Worm (Caenorhabditis elegans) whole organism, late embryonic: ENCODE data around the gene F12A10.9.
"Not testable (repeated sequence)": the region's sequence is repeated elsewhere in the genome, so short reads cannot be mapped to it uniquely, and the experiment has no call there.

ENCODE experiments used
- C38D4.7 ChIP-seq: fragments of 200-800 bp; sonication (Bioruptor generic); optimal IDR thresholded peaks from 2 replicates; lab custom pipeline; 2018; ENCODE audit warnings: mild to moderate bottlenecking, missing genetic modification characterization, moderate library complexity, missing compliant biosample characterization
- F13H6.1 ChIP-seq: sonication (generic microtip); optimal IDR thresholded peaks from 2 replicates; lab custom pipeline; 2016; ENCODE audit warnings: missing genetic modification characterization, missing compliant biosample characterization
- K02D7.2 ChIP-seq: sonication (generic microtip); optimal IDR thresholded peaks from 2 replicates; lab custom pipeline; 2017; ENCODE audit warnings: mild to moderate bottlenecking, missing genetic modification characterization, missing compliant biosample characterization
- T23F11.4 ChIP-seq: fragments of 200-800 bp; sonication (Bioruptor generic); optimal IDR thresholded peaks from 2 replicates; lab custom pipeline; 2018; ENCODE audit warnings: mild to moderate bottlenecking, missing genetic modification characterization, missing compliant biosample characterization
- Y22D7AL.16 ChIP-seq: sonication (generic microtip); optimal IDR thresholded peaks from 2 replicates; lab custom pipeline; 2016; ENCODE audit warnings: missing genetic modification characterization, missing compliant biosample characterization
- ama-1 ChIP-seq: fragments of 150-350 bp; optimal IDR thresholded peaks from 2 replicates; lab custom pipeline; 2014
- ceh-14 ChIP-seq: sonication (generic microtip); optimal IDR thresholded peaks from 2 replicates; lab custom pipeline; 2016; ENCODE audit warnings: missing genotype, missing genetic modification characterization, missing compliant biosample characterization
- ceh-22 ChIP-seq: sonication (generic microtip); optimal IDR thresholded peaks from 2 replicates; lab custom pipeline; 2017; ENCODE audit warnings: missing biosample characterization, missing genetic modification characterization
- ceh-24 ChIP-seq: sonication (generic microtip); optimal IDR thresholded peaks from 2 replicates; lab custom pipeline; 2016; ENCODE audit warnings: mild to moderate bottlenecking, missing genetic modification characterization, missing compliant biosample characterization
- ceh-34 ChIP-seq: sonication (generic microtip); optimal IDR thresholded peaks from 2 replicates; lab custom pipeline; 2016; ENCODE audit warnings: mild to moderate bottlenecking, missing genetic modification characterization, missing compliant biosample characterization
- ceh-45 ChIP-seq: fragments of 200-800 bp; sonication (Bioruptor generic); IDR thresholded peaks from 2 replicates; pipeline ENCODE4 v1.3.6; 2022; ENCODE audit warnings: missing genetic modification reagents, missing genetic modification characterization, missing compliant biosample characterization
- ceh-6 ChIP-seq: fragments of 200-800 bp; sonication (Bioruptor generic); optimal IDR thresholded peaks from 2 replicates; lab custom pipeline; 2018; ENCODE audit warnings: mild to moderate bottlenecking, missing genetic modification characterization, missing compliant biosample characterization
- ceh-9 ChIP-seq: sonication (generic microtip); optimal IDR thresholded peaks from 2 replicates; lab custom pipeline; 2016; ENCODE audit warnings: mild to moderate bottlenecking, missing genetic modification characterization, inconsistent platforms, missing compliant biosample characterization
- dmd-4 ChIP-seq: sonication (generic microtip); optimal IDR thresholded peaks from 2 replicates; lab custom pipeline; 2016; ENCODE audit warnings: borderline replicate concordance, missing genetic modification characterization, missing compliant biosample characterization
- dve-1 ChIP-seq: sonication (generic microtip); optimal IDR thresholded peaks from 2 replicates; lab custom pipeline; 2017; ENCODE audit warnings: antibody characterized with exemption, mild to moderate bottlenecking, missing genetic modification characterization, missing compliant biosample characterization
- fax-1 ChIP-seq: sonication (generic microtip); optimal IDR thresholded peaks from 2 replicates; lab custom pipeline; 2016; ENCODE audit warnings: missing genotype, missing genetic modification characterization, missing compliant biosample characterization
- fkh-10 ChIP-seq: fragments of 150-350 bp; optimal IDR thresholded peaks from 2 replicates; lab custom pipeline; 2014; ENCODE audit warnings: missing biosample characterization, missing genetic modification reagents, missing genetic modification characterization
- fkh-6 ChIP-seq: sonication (generic microtip); optimal IDR thresholded peaks from 2 replicates; lab custom pipeline; 2016; ENCODE audit warnings: missing genetic modification characterization, missing compliant biosample characterization
- hlh-13 ChIP-seq: fragments of 200-800 bp; sonication (Bioruptor generic); optimal IDR thresholded peaks from 2 replicates; lab custom pipeline; 2018; ENCODE audit warnings: mild to moderate bottlenecking, missing genetic modification characterization, missing compliant biosample characterization
- hlh-30 ChIP-seq: sonication (generic microtip); optimal IDR thresholded peaks from 2 replicates; lab custom pipeline; 2017; ENCODE audit warnings: antibody characterized with exemption, missing genetic modification characterization, missing compliant biosample characterization; ENCODE audit not compliant: insufficient read depth
- hlh-6 ChIP-seq: sonication (generic microtip); optimal IDR thresholded peaks from 2 replicates; lab custom pipeline; 2016; ENCODE audit warnings: missing genotype, missing genetic modification characterization, missing compliant biosample characterization
- lim-6 ChIP-seq: sonication (generic microtip); optimal IDR thresholded peaks from 2 replicates; lab custom pipeline; 2016; ENCODE audit warnings: missing genetic modification characterization, missing compliant biosample characterization
- mec-3 ChIP-seq: sonication (generic microtip); optimal IDR thresholded peaks from 2 replicates; lab custom pipeline; 2016; ENCODE audit warnings: borderline replicate concordance, missing genetic modification characterization, missing compliant biosample characterization
- nfya-1 ChIP-seq: sonication (generic microtip); optimal IDR thresholded peaks from 2 replicates; lab custom pipeline; 2017; ENCODE audit warnings: missing genetic modification characterization, mild to moderate bottlenecking, missing compliant biosample characterization, antibody characterized with exemption, moderate library complexity
- nhr-232 ChIP-seq: sonication (generic microtip); optimal IDR thresholded peaks from 2 replicates; lab custom pipeline; 2016; ENCODE audit warnings: missing genetic modification characterization, missing compliant biosample characterization
- odd-2 ChIP-seq: sonication (generic microtip); optimal IDR thresholded peaks from 2 replicates; lab custom pipeline; 2017; ENCODE audit warnings: antibody characterized with exemption, mild to moderate bottlenecking, missing genetic modification characterization, missing compliant biosample characterization
- pat-9 ChIP-seq: fragments of 200-800 bp; sonication (Bioruptor generic); optimal IDR thresholded peaks from 2 replicates; lab custom pipeline; 2018; ENCODE audit warnings: mild to moderate bottlenecking, missing genetic modification characterization, moderate library complexity, missing compliant biosample characterization
- pax-1 ChIP-seq: fragments of 150-350 bp; optimal IDR thresholded peaks from 2 replicates; lab custom pipeline; 2014; ENCODE audit warnings: missing biosample characterization, missing genetic modification characterization
- pha-4 ChIP-seq: fragments of 150-350 bp; optimal IDR thresholded peaks from 2 replicates; lab custom pipeline; 2018; ENCODE audit warnings: missing biosample characterization, missing genetic modification reagents, missing genetic modification characterization
- pros-1 ChIP-seq: fragments of 150-350 bp; optimal IDR thresholded peaks from 2 replicates; lab custom pipeline; 2014; ENCODE audit warnings: missing biosample characterization, missing genetic modification reagents, missing genetic modification characterization
- ref-2 ChIP-seq: sonication (generic microtip); optimal IDR thresholded peaks from 2 replicates; lab custom pipeline; 2016; ENCODE audit warnings: missing genetic modification characterization, missing compliant biosample characterization
- tbx-2 ChIP-seq: sonication (generic microtip); optimal IDR thresholded peaks from 2 replicates; lab custom pipeline; 2016; ENCODE audit warnings: missing genetic modification characterization, missing compliant biosample characterization
- tbx-7 ChIP-seq: sonication (generic microtip); optimal IDR thresholded peaks from 2 replicates; lab custom pipeline; 2016; ENCODE audit warnings: missing genotype, missing genetic modification characterization, missing compliant biosample characterization
- ttx-3 ChIP-seq: sonication (generic microtip); optimal IDR thresholded peaks from 2 replicates; lab custom pipeline; 2016; ENCODE audit warnings: missing genetic modification reagents, missing genetic modification characterization, missing compliant biosample characterization
- unc-3 ChIP-seq, 2 experiments: fragments of 200-800 bp in 1 of 2; sonication (Bioruptor generic) in 1 of 2; sonication (generic microtip) in 1 of 2; conservative IDR thresholded peaks in 1 of 2; optimal IDR thresholded peaks in 1 of 2; 2 replicates each; pipeline versions ENCODE4 v1.3.6 to Lab custom; 2016 to 2022; ENCODE audit warnings: missing compliant biosample characterization in 2 of 2, missing genetic modification characterization in 2 of 2, missing genetic modification reagents in 1 of 2
- zip-5 ChIP-seq: sonication (generic microtip); optimal IDR thresholded peaks from 2 replicates; lab custom pipeline; 2016; ENCODE audit warnings: missing genetic modification characterization, missing compliant biosample characterization

F12A10.9 gene

DNA sequence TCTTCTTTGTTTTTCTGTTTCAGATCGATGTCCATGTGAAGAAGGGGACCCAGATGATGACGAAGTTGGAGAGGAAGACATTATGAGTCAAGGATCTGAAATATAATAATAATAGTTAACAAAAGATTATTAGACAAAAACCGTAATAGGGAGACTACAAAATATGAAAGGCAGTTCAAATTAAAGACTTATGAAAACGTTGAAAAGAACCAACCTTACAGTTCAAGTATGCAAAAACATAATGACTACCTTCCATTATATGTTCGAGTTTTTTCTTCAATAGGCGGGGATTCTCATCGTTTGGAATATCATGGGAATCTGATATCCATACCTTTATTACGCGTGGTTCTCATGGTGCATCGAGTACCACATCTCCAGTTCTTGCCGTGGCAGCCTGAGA is 35.2 kb downstream of the F12A10.9 start, which contains the start of gene hlh-26:
Gene hlh-26, minus strand, starts transcription at position 101 of the 400 bp plus-strand sequence.
- TF ChIP-seq fkh-6 (tag; lab: Kevin White, UChicago) (no peak), odd-2 (no peak), nhr-232 (tag; lab: Kevin White, UChicago) (no peak), fkh-10 (no peak), lim-6 (no peak), ceh-34 (tag; lab: Kevin White, UChicago) (no peak)

- not testable (repeated sequence) for TF ChIP-seq ceh-24 (tag; lab: Kevin White, UChicago); tbx-2 (tag; lab: Kevin White, UChicago); nfya-1
These were observed 36.5 kb downstream of the F12A10.9 start, which contains the start of gene hlh-25 for ce11 chrII:5534939-5535338. TSS of gene hlh-25 (plus strand) at chrII:5535239.

DNA sequence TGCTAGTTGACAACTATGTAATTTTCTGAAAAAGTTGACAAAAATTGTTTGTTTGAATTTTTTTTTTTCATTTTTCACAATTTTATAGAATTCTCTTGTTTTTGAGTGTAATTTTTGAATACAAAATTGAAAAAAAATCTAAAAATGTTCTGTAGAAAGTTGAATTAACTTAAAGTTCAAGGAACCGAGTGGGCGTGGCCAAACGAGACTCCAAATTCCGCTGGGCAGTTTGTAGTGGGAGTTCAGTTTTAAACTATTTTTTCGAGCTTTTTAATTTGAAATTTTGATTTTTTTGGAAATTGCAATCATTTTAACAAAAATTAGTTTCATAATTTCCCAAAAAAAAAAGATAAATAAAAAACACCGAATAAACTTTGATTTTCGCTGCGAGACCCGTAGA is 38.6 kb downstream of the F12A10.9 start:
- TF ChIP-seq F13H6.1 (tag; lab: Kevin White, UChicago) (no peak), ttx-3 (no peak), ceh-14 (tag; lab: Kevin White, UChicago) (no peak), ceh-6 (no peak), pax-1 (tag; lab: Kevin White, UChicago) (no peak), ceh-22 (tag; lab: Kevin White, UChicago) (no peak), hlh-6 (tag; lab: Kevin White, UChicago) (no peak), mec-3 (tag; lab: Kevin White, UChicago) (no peak), zip-5 (tag; lab: Kevin White, UChicago) (no peak)

DNA sequence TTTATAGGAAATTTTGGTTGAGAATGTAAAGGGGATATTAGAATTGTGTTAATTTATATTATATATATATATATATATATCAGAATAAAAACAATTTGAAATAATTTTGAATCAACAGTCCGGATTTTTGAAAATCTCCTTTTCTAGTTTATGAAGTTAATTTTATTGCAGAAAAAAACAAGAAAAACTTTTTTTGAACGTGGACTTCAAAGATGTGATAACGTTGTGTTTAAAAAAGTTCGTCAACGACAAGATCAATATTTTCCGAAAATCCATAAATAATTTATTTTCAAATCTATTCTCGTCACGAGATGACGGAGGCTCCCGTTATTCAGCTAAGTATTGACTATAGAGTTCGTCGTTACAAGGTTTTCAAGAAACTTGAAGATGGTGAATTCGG is 39.0 kb downstream of the F12A10.9 start, which contains the start of gene C17C3.11:
Gene C17C3.11, plus strand, starts transcription at position 301 of the 400 bp plus-strand sequence.
- TF ChIP-seq Y22D7AL.16 (tag; lab: Kevin White, UChicago) (no peak), dmd-4 (tag; lab: Kevin White, UChicago) (no peak), ceh-22 (tag; lab: Kevin White, UChicago) (no peak), hlh-13 (no peak), T23F11.4 (GFP tag; lab: Kevin White, UChicago) (no peak), C38D4.7 (no peak), pat-9 (tag; lab: Kevin White, UChicago) (no peak), pax-1 (tag; lab: Kevin White, UChicago) (no peak), K02D7.2 (tag; lab: Kevin White, UChicago) (no peak)
- TF ChIP-seq, all 69 proteins: peak for 0

DNA sequence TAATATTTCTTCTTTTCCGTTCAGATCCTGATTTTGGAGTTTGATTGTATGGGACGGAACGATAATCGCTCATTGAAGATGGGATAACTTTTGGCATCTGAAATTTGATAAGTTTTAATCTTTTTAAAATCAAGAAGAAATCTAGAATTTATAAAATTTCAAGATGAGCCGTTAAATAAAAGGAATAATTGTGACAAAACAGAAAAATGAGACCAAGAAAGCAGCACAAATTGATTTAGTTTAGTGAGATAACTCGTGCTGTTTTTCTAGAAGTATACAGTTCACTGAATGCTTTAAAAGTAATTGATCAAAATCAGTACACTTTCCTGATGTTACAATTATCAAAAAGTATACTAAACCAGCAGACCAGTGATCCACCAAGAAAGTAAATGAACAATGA is 41.6 kb downstream of the F12A10.9 start, which contains the start of gene hlh-27:
Gene hlh-27, minus strand, starts transcription at position 101 of the 400 bp plus-strand sequence.
- TF ChIP-seq ceh-45; ref-2; pha-4 (tag; lab: Kevin White, UChicago): not testable (repeated sequence)

ce11 chrII:5541685-5542084 is 43.2 kb downstream of the F12A10.9 start, which contains the start of gene C17C3.24:
TSS of gene C17C3.24 (minus strand) at chrII:5541785.
- TF ChIP-seq ceh-9 (tag; lab: Kevin White, UChicago) (no peak), ref-2 (no peak), dve-1 (tag; lab: Kevin White, UChicago) (no peak), ttx-3 (no peak), odd-2 (no peak), mec-3 (tag; lab: Kevin White, UChicago) (no peak), fax-1 (tag; lab: Kevin White, UChicago) (no peak), unc-3 (GFP tag; conservative IDR thresholded peaks at IDR 0.05; lab: Robert Waterston, UW) (no peak), unc-3 (tag; optimal IDR thresholded peaks at IDR 0.05; lab: Kevin White, UChicago) (no peak), hlh-30 (no peak), ama-1 (lab: Kevin White, UChicago) (no peak), pat-9 (tag; lab: Kevin White, UChicago) (no peak), tbx-7 (tag; lab: Kevin White, UChicago) (no peak), pros-1 (tag; lab: Kevin White, UChicago) (no peak)
